Fruit fly (Drosophila melanogaster): ENCODE data around the gene CG5001.
A peak's percentile ranks its signal among the peaks of the same experiment; 100 is the strongest.

CG5001 gene

dm6 chr2L:1172704-1173107, 12.9 kb upstream of the CG5001 start, which contains the start of the genes Charon and CG4887 (continued):
- no peak for TF ChIP-seq btn (GFP tag; optimal IDR thresholded peaks at IDR 0.05)
- peak; percentile 5 for TF ChIP-seq mirr (GFP tag; optimal IDR thresholded peaks at IDR 0.05)
- peak; percentile 27 for TF ChIP-seq her (GFP tag; optimal IDR thresholded peaks at IDR 0.05)
- peak; percentile 68 for TF ChIP-seq CG2889 (GFP tag; IDR thresholded peaks at IDR 0.05)
- TF ChIP-seq CG14860 (GFP tag; IDR thresholded peaks at IDR 0.05; ENCODE audit: partially characterized antibody), result peak; percentile 34; the same call in 1 of the 3 replicates
- TF ChIP-seq dmrt99B (tag; optimal IDR thresholded peaks at IDR 0.05), result no peak
- TF ChIP-seq kah (GFP tag; optimal IDR thresholded peaks at IDR 0.05), result peak; percentile 54
- peak; percentile 66 for TF ChIP-seq CG18619 (GFP tag; optimal IDR thresholded peaks at IDR 0.05)
- peak; percentile 85 for TF ChIP-seq YL-1 (GFP tag; optimal IDR thresholded peaks at IDR 0.05)
- TF ChIP-seq ara (GFP tag; IDR thresholded peaks at IDR 0.05), result peak; percentile 75; the same call in 1 of the 2 replicates
- no peak for TF ChIP-seq CG31365 (tag; optimal IDR thresholded peaks at IDR 0.05)
- TF ChIP-seq CG17186 (GFP tag; optimal IDR thresholded peaks at IDR 0.05), result peak; percentile 24
- TF ChIP-seq wor (GFP tag; IDR thresholded peaks at IDR 0.05), result peak; percentile 57; the same call in 1 of the 2 replicates
- peak; percentile 85; the same call in 2 of the 3 replicates for TF ChIP-seq knrl (GFP tag; IDR thresholded peaks at IDR 0.05; ENCODE audit: partially characterized antibody)
- TF ChIP-seq CG7928 (GFP tag; optimal IDR thresholded peaks at IDR 0.05), result peak; percentile 53
- no peak for TF ChIP-seq ash1 (GFP tag; optimal IDR thresholded peaks at IDR 0.05)
- TF ChIP-seq B-H2 (GFP tag; optimal IDR thresholded peaks at IDR 0.05), result peak; percentile 89
- TF ChIP-seq CG6654 (GFP tag; optimal IDR thresholded peaks at IDR 0.05), result peak; percentile 16
- TF ChIP-seq ERR (GFP tag; optimal IDR thresholded peaks at IDR 0.05), result peak; percentile 67
- TF ChIP-seq CG10147 (GFP tag; optimal IDR thresholded peaks at IDR 0.05), result no peak
- TF ChIP-seq gcm2 (GFP tag; optimal IDR thresholded peaks at IDR 0.05), result peak; percentile 61
- TF ChIP-seq tap (tag; optimal IDR thresholded peaks at IDR 0.05), result no peak
- peak; percentile 51 for TF ChIP-seq org-1 (GFP tag; optimal IDR thresholded peaks at IDR 0.05)
- TF ChIP-seq CG2120 (GFP tag; optimal IDR thresholded peaks at IDR 0.05), result peak; percentile 94
- no peak for TF ChIP-seq sim (GFP tag; IDR thresholded peaks at IDR 0.05)
- peak; percentile 28; the same call in 1 of the 2 replicates for TF ChIP-seq bbx (GFP tag; IDR thresholded peaks at IDR 0.05; ENCODE audit: partially characterized antibody)
- peak; percentile 53 for TF ChIP-seq Usf (GFP tag; optimal IDR thresholded peaks at IDR 0.05)
- TF ChIP-seq HmgD (GFP tag; optimal IDR thresholded peaks at IDR 0.05), result peak; percentile 71
- TF ChIP-seq CG18476 (GFP tag; optimal IDR thresholded peaks at IDR 0.05), result no peak
- peak; percentile 85 for TF ChIP-seq Ptx1 (GFP tag; IDR thresholded peaks at IDR 0.05)
- TF ChIP-seq Taf1 (GFP tag; IDR thresholded peaks at IDR 0.05), result peak; percentile 65; the same call in 1 of the 2 replicates
- TF ChIP-seq CG30403 (GFP tag; optimal IDR thresholded peaks at IDR 0.05), result peak; percentile 92
- no peak for TF ChIP-seq bigmax (GFP tag; optimal IDR thresholded peaks at IDR 0.05)
- TF ChIP-seq CG10543 (GFP tag; optimal IDR thresholded peaks at IDR 0.05), result peak; percentile 88
- TF ChIP-seq CG3847 (GFP tag; IDR thresholded peaks at IDR 0.05), result peak; percentile 92
- peak; percentile 55 for TF ChIP-seq wdn (GFP tag; IDR thresholded peaks at IDR 0.05)
- peak; percentile 79 for TF ChIP-seq CG8089 (GFP tag; optimal IDR thresholded peaks at IDR 0.05)
- TF ChIP-seq Lim3 (GFP tag; IDR thresholded peaks at IDR 0.05), result no peak
- TF ChIP-seq dati (GFP tag; IDR thresholded peaks at IDR 0.05), result no peak
- peak; percentile 70 for TF ChIP-seq dmrt11E (tag; optimal IDR thresholded peaks at IDR 0.05)
- TF ChIP-seq CG7786 (GFP tag; optimal IDR thresholded peaks at IDR 0.05), result peak; percentile 88
- peak; percentile 71 for TF ChIP-seq Bdp1 (GFP tag; optimal IDR thresholded peaks at IDR 0.05)
- TF ChIP-seq tgo (GFP tag; IDR thresholded peaks at IDR 0.05), result peak; percentile 84
- peak; percentile 89 for TF ChIP-seq Hsf (GFP tag; optimal IDR thresholded peaks at IDR 0.05)
- TF ChIP-seq da (GFP tag; optimal IDR thresholded peaks at IDR 0.05), result peak; percentile 40
- peak; percentile 80 for TF ChIP-seq Ssrp (tag; optimal IDR thresholded peaks at IDR 0.05)
- TF ChIP-seq CG15269 (tag; optimal IDR thresholded peaks at IDR 0.05), result no peak
- peak; percentile 69; the same call in 2 of the 3 replicates for TF ChIP-seq CG6175 (GFP tag; IDR thresholded peaks at IDR 0.05)
- TF ChIP-seq tll (GFP tag; optimal IDR thresholded peaks at IDR 0.05), result peak in 1 of 2 experiments; percentile 4
- peak; percentile 89 for TF ChIP-seq Xbp1 (GFP tag; optimal IDR thresholded peaks at IDR 0.05)

Measured in whole organism, embryonic.